Fruit fly (Drosophila melanogaster) whole organism, adult: ENCODE data around the gene faf.

Experiments
- CG1620 ChIP-seq: fragments of 200-800 bp; sonication (Bioruptor generic); optimal IDR thresholded peaks from 2 replicates; lab custom pipeline; 2016; ENCODE audit warnings: missing biosample characterization, missing genetic modification characterization
- CG33017 ChIP-seq: fragments of 200-800 bp; sonication (Bioruptor generic); optimal IDR thresholded peaks from 2 replicates; lab custom pipeline; 2018; ENCODE audit warnings: missing biosample characterization, mild to moderate bottlenecking, missing genetic modification characterization, moderate library complexity
- CG7045 ChIP-seq: fragments of 200-800 bp; sonication (Bioruptor generic); optimal IDR thresholded peaks from 2 replicates; lab custom pipeline; 2017; ENCODE audit warnings: missing biosample characterization, mild to moderate bottlenecking, missing genetic modification characterization
- CG7101 ChIP-seq: fragments of 200-800 bp; sonication (Bioruptor generic); optimal IDR thresholded peaks from 2 replicates; lab custom pipeline; 2018; ENCODE audit warnings: missing biosample characterization, mild to moderate bottlenecking, missing genetic modification characterization, moderate library complexity
- Crg-1 ChIP-seq: fragments of 200-800 bp; sonication (Bioruptor generic); optimal IDR thresholded peaks from 2 replicates; lab custom pipeline; 2016; ENCODE audit warnings: missing biosample characterization, missing genetic modification characterization
- Mnt ChIP-seq: fragments of 200-800 bp; sonication (Bioruptor generic); optimal IDR thresholded peaks from 2 replicates; lab custom pipeline; 2016; ENCODE audit warnings: missing biosample characterization, mild to moderate bottlenecking, missing genetic modification characterization
- cic ChIP-seq: fragments of 200-800 bp; sonication (Bioruptor generic); optimal IDR thresholded peaks from 2 replicates; lab custom pipeline; 2017; ENCODE audit warnings: missing biosample characterization, mild to moderate bottlenecking, missing genetic modification characterization, moderate library complexity
- ovo ChIP-seq: fragments of 200-800 bp; sonication (Bioruptor generic); optimal IDR thresholded peaks from 2 replicates; lab custom pipeline; 2016; ENCODE audit warnings: missing biosample characterization, missing genetic modification characterization
- pad ChIP-seq: fragments of 200-800 bp; sonication (Bioruptor generic); optimal IDR thresholded peaks from 3 replicates; lab custom pipeline; 2017; ENCODE audit warnings: missing biosample characterization, missing genetic modification characterization, mild to moderate bottlenecking, moderate library complexity, missing genetic modification reagents
- toe ChIP-seq: fragments of 200-800 bp; sonication (Bioruptor generic); optimal IDR thresholded peaks from 2 replicates; lab custom pipeline; 2016; ENCODE audit warnings: missing biosample characterization, missing genetic modification characterization

- TF ChIP-seq ovo = no peak
- no peak for TF ChIP-seq CG7045 (GFP tag; lab: Kevin White, UChicago)
- TF ChIP-seq CG33017 (tag; lab: Kevin White, UChicago) = no peak
- no peak for TF ChIP-seq CG1620
- no peak for TF ChIP-seq toe
- no peak for TF ChIP-seq Mnt (GFP tag; lab: Kevin White, UChicago)
- no peak for TF ChIP-seq cic (GFP tag; lab: Kevin White, UChicago)
- TF ChIP-seq pad (GFP tag; lab: Kevin White, UChicago) = no peak
- TF ChIP-seq CG7101 (tag; lab: Kevin White, UChicago) = no peak
- TF ChIP-seq Crg-1 = no peak
Measured at dm6 chr3R:31822462-31822861, 45.6 kb downstream of the faf start.
